Worm (Caenorhabditis elegans): ENCODE data around the gene srh-19.

Gene srh-19

ce11 chrX:1446593-1447141, 33.7 kb downstream of the srh-19 start, which contains the start of gene zfp-3:
TSS of gene zfp-3 (minus strand) at chrX:1446643.
- TF ChIP-seq madf-2 (tag; optimal IDR thresholded peaks at IDR 0.05), result peak; percentile 8
- peak; percentile 64 for TF ChIP-seq ceh-14 (tag; optimal IDR thresholded peaks at IDR 0.05)
- peak; percentile 29 for TF ChIP-seq lim-6 (tag; optimal IDR thresholded peaks at IDR 0.05)
- peak; percentile 32 for TF ChIP-seq hlh-8 (tag; optimal IDR thresholded peaks at IDR 0.05)
- peak; percentile 87 for TF ChIP-seq ceh-34 (tag; optimal IDR thresholded peaks at IDR 0.05)
- no peak for TF ChIP-seq pag-3 (tag; optimal IDR thresholded peaks at IDR 0.05; ENCODE audit: borderline replicate concordance)
- TF ChIP-seq syd-9 (tag; optimal IDR thresholded peaks at IDR 0.05), result peak; percentile 42
- TF ChIP-seq nhr-232 (tag; optimal IDR thresholded peaks at IDR 0.05), result peak; percentile 25
- no peak for TF ChIP-seq che-1 (tag; optimal IDR thresholded peaks at IDR 0.05)
- peak; percentile 90 for TF ChIP-seq ceh-31 (tag; optimal IDR thresholded peaks at IDR 0.05)
- TF ChIP-seq tbx-2 (tag; optimal IDR thresholded peaks at IDR 0.05), result peak; percentile 79
- TF ChIP-seq ceh-19 (GFP tag; optimal IDR thresholded peaks at IDR 0.05), result no peak
- peak; percentile 54 for TF ChIP-seq ceh-30 (tag; optimal IDR thresholded peaks at IDR 0.05)
- TF ChIP-seq hlh-13 (GFP tag; optimal IDR thresholded peaks at IDR 0.05), result no peak
- no peak for TF ChIP-seq mec-3 (tag; optimal IDR thresholded peaks at IDR 0.05; ENCODE audit: borderline replicate concordance)
- TF ChIP-seq hlh-30 (tag; optimal IDR thresholded peaks at IDR 0.05; ENCODE audit: insufficient read depth), result peak; percentile 98
- TF ChIP-seq unc-86 (tag; optimal IDR thresholded peaks at IDR 0.05), result peak; percentile 25
- TF ChIP-seq hlh-15 (tag; optimal IDR thresholded peaks at IDR 0.05), result no peak
- no peak for TF ChIP-seq ztf-16 (tag; optimal IDR thresholded peaks at IDR 0.05)
- peak; percentile 86 for TF ChIP-seq ref-2 (tag; optimal IDR thresholded peaks at IDR 0.05)
- no peak for TF ChIP-seq T23F11.4 (GFP tag; optimal IDR thresholded peaks at IDR 0.05)
- peak; percentile 31 for TF ChIP-seq pha-2 (tag; optimal IDR thresholded peaks at IDR 0.05)
- no peak for TF ChIP-seq nhr-11 (tag; optimal IDR thresholded peaks at IDR 0.05)
- no peak for TF ChIP-seq odd-2 (tag; optimal IDR thresholded peaks at IDR 0.05)
- TF ChIP-seq npax-4 (tag; optimal IDR thresholded peaks at IDR 0.05), result no peak
- TF ChIP-seq lin-11 (tag; optimal IDR thresholded peaks at IDR 0.05), result no peak
- peak; percentile 38 for TF ChIP-seq C08G9.2 (tag; optimal IDR thresholded peaks at IDR 0.05)
- no peak for TF ChIP-seq ttx-3 (tag; optimal IDR thresholded peaks at IDR 0.05)
- peak; percentile 40 for TF ChIP-seq dmd-4 (tag; optimal IDR thresholded peaks at IDR 0.05; ENCODE audit: borderline replicate concordance)
- TF ChIP-seq unc-3 (GFP tag; conservative IDR thresholded peaks at IDR 0.05), result no peak
- no peak for TF ChIP-seq unc-3 (tag; optimal IDR thresholded peaks at IDR 0.05)
- peak; percentile 76 for TF ChIP-seq unc-42 (tag; optimal IDR thresholded peaks at IDR 0.05)
- TF ChIP-seq ceh-18 (tag; optimal IDR thresholded peaks at IDR 0.05), result peak; percentile 92
- TF ChIP-seq pat-9 (tag; optimal IDR thresholded peaks at IDR 0.05), result no peak
- TF ChIP-seq pros-1 (tag; optimal IDR thresholded peaks at IDR 0.05), result peak; percentile 75
- TF ChIP-seq fax-1 (tag; optimal IDR thresholded peaks at IDR 0.05), result no peak
- TF ChIP-seq pax-1 (tag; optimal IDR thresholded peaks at IDR 0.05), result peak; percentile 53
- no peak for TF ChIP-seq gmeb-2 (tag; optimal IDR thresholded peaks at IDR 0.05)
- TF ChIP-seq pqm-1 (tag; optimal IDR thresholded peaks at IDR 0.05), result peak; percentile 67
- TF ChIP-seq K09A11.1 (tag; optimal IDR thresholded peaks at IDR 0.05; ENCODE audit: insufficient read depth), result no peak
- peak; percentile 73 for TF ChIP-seq ets-4 (tag; optimal IDR thresholded peaks at IDR 0.05)
- TF ChIP-seq F13H6.1 (tag; optimal IDR thresholded peaks at IDR 0.05), result peak; percentile 82
- TF ChIP-seq sox-2 (GFP tag; IDR thresholded peaks at IDR 0.05), result no peak
- TF ChIP-seq ahr-1 (tag; optimal IDR thresholded peaks at IDR 0.05), result no peak
- no peak for TF ChIP-seq hlh-6 (tag; optimal IDR thresholded peaks at IDR 0.05)
- TF ChIP-seq fkh-6 (tag; optimal IDR thresholded peaks at IDR 0.05), result no peak
- peak; percentile 91 for TF ChIP-seq dve-1 (tag; optimal IDR thresholded peaks at IDR 0.05)
- TF ChIP-seq rnt-1 (tag; optimal IDR thresholded peaks at IDR 0.05), result peak; percentile 67
- TF ChIP-seq ceh-24 (tag; optimal IDR thresholded peaks at IDR 0.05), result no peak
- TF ChIP-seq K02D7.2 (tag; optimal IDR thresholded peaks at IDR 0.05), result no peak
- TF ChIP-seq ama-1 (optimal IDR thresholded peaks at IDR 0.05), result peak; percentile 49
- no peak for TF ChIP-seq C38D4.7 (GFP tag; optimal IDR thresholded peaks at IDR 0.05)
- TF ChIP-seq nfya-1 (tag; optimal IDR thresholded peaks at IDR 0.05), result peak; percentile 95
